Worm (Caenorhabditis elegans) whole organism, L4 larva: ENCODE results near the gene Y54G2A.26.
A peak's percentile ranks its signal among the peaks of the same experiment; 100 is the strongest.

Source experiments
- D1046.2 ChIP-seq: fragments of 200-800 bp; sonication (Bioruptor generic); IDR thresholded peaks from 2 replicates; pipeline ENCODE4 v1.3.6; 2022; ENCODE audit warnings: missing genetic modification characterization, missing compliant biosample characterization
- F44E2.7 ChIP-seq: fragments of 200-800 bp; sonication (Bioruptor generic); IDR thresholded peaks from 2 replicates; pipeline ENCODE4 v2.1.2; 2022; ENCODE audit warnings: missing genetic modification characterization, missing compliant biosample characterization
- F49E8.2 ChIP-seq: sonication (generic microtip); optimal IDR thresholded peaks from 2 replicates; lab custom pipeline; 2016; ENCODE audit warnings: missing compliant biosample characterization, mild to moderate bottlenecking, missing genetic modification characterization, borderline replicate concordance
- T26A8.4 ChIP-seq: fragments of 200-800 bp; sonication (Bioruptor generic); IDR thresholded peaks from 2 replicates; pipeline ENCODE4 v1.3.6; 2022; ENCODE audit warnings: missing genetic modification characterization, missing compliant biosample characterization
- Y48G9A.11 ChIP-seq: fragments of 200-800 bp; sonication (Bioruptor generic); IDR thresholded peaks from 2 replicates; pipeline ENCODE4 v1.3.6; 2022; ENCODE audit warnings: missing genetic modification reagents, missing genetic modification characterization, missing compliant biosample characterization
- Y75B8A.6 ChIP-seq: fragments of 200-800 bp; sonication (Bioruptor generic); IDR thresholded peaks from 2 replicates; pipeline ENCODE4 v1.3.6; 2022; ENCODE audit warnings: missing genetic modification reagents, missing genetic modification characterization, missing compliant biosample characterization
- ZK546.5 ChIP-seq, 2 experiments: sonication (generic microtip); optimal IDR thresholded peaks; 2 replicates each; lab custom pipeline; 2017; ENCODE audit warnings: missing biosample characterization in 2 of 2, missing genetic modification characterization in 2 of 2
- aha-1 ChIP-seq: fragments of 150-350 bp; peaks from one replicate; lab custom pipeline; 2014; ENCODE audit warnings: missing biosample characterization, missing genetic modification characterization
- aly-2 ChIP-seq: sonication (generic microtip); optimal IDR thresholded peaks from 2 replicates; lab custom pipeline; 2018; ENCODE audit warnings: missing biosample characterization, missing genetic modification characterization
- ceh-44 ChIP-seq: fragments of 200-800 bp; sonication (Bioruptor generic); IDR thresholded peaks from 2 replicates; pipeline ENCODE4 v1.3.6; 2022; ENCODE audit warnings: missing genetic modification reagents, missing genetic modification characterization, missing compliant biosample characterization
- ceh-62 ChIP-seq: sonication (generic microtip); optimal IDR thresholded peaks from 2 replicates; lab custom pipeline; 2017; ENCODE audit warnings: missing biosample characterization, missing genetic modification characterization
- ces-1 ChIP-seq: fragments of 150-350 bp; sonication (generic microtip); optimal IDR thresholded peaks from 4 replicates; lab custom pipeline; 2014; ENCODE audit warnings: missing biosample characterization, missing genetic modification reagents, missing genetic modification characterization
- daf-16 ChIP-seq, 3 experiments: sonication (generic microtip); optimal IDR thresholded peaks; 2 replicates each; lab custom pipeline; 2016 to 2017; ENCODE audit warnings: missing genetic modification characterization in 3 of 3, missing genetic modification reagents in 3 of 3, mild to moderate bottlenecking in 2 of 3, missing compliant biosample characterization in 2 of 3, missing biosample characterization in 1 of 3, moderate library complexity in 1 of 3
- dmd-8 ChIP-seq: fragments of 200-800 bp; sonication (Bioruptor generic); IDR thresholded peaks from 2 replicates; pipeline ENCODE4 v1.3.6; 2022; ENCODE audit warnings: missing genetic modification characterization, missing compliant biosample characterization
- duxl-1 ChIP-seq: sonication (generic microtip); optimal IDR thresholded peaks from 2 replicates; lab custom pipeline; 2016; ENCODE audit warnings: mild to moderate bottlenecking, missing genetic modification characterization, moderate library complexity, missing compliant biosample characterization; ENCODE audit not compliant: poor library complexity
- dve-1 ChIP-seq: sonication (generic microtip); optimal IDR thresholded peaks from 2 replicates; lab custom pipeline; 2017; ENCODE audit warnings: antibody characterized with exemption, mild to moderate bottlenecking, missing genetic modification characterization, missing compliant biosample characterization; ENCODE audit not compliant: insufficient read depth
- fos-1 ChIP-seq: fragments of 150-350 bp; optimal IDR thresholded peaks from 2 replicates; lab custom pipeline; 2014; ENCODE audit warnings: missing biosample characterization, missing genetic modification characterization
- hlh-11 ChIP-seq: fragments of 200-800 bp; sonication (Bioruptor generic); optimal IDR thresholded peaks from 2 replicates; lab custom pipeline; 2018; ENCODE audit warnings: mild to moderate bottlenecking, missing genetic modification characterization, missing compliant biosample characterization
- jun-1 ChIP-seq: fragments of 150-350 bp; optimal IDR thresholded peaks from 2 replicates; lab custom pipeline; 2014; ENCODE audit warnings: missing biosample characterization, missing genetic modification reagents, missing genetic modification characterization
- lim-7 ChIP-seq: fragments of 200-800 bp; sonication (Bioruptor generic); IDR thresholded peaks from 2 replicates; pipeline ENCODE4 v1.3.6; 2022; ENCODE audit warnings: missing genetic modification characterization, missing compliant biosample characterization
- lin-1 ChIP-seq: fragments of 200-800 bp; sonication (Bioruptor generic); IDR thresholded peaks from 2 replicates; pipeline ENCODE4 v1.3.6; 2022; ENCODE audit warnings: missing genetic modification reagents, missing genetic modification characterization, missing compliant biosample characterization
- lin-13 ChIP-seq: fragments of 150-350 bp; optimal IDR thresholded peaks from 2 replicates; lab custom pipeline; 2014; ENCODE audit warnings: missing biosample characterization, missing genetic modification reagents, missing genetic modification characterization
- lin-15B ChIP-seq: fragments of 150-350 bp; sonication (generic microtip); optimal IDR thresholded peaks from 3 replicates; lab custom pipeline; 2014; ENCODE audit warnings: missing biosample characterization, missing genetic modification characterization
- lin-29 ChIP-seq: fragments of 200-800 bp; sonication (Bioruptor generic); IDR thresholded peaks from 2 replicates; pipeline ENCODE4 v1.3.6; 2022; ENCODE audit warnings: missing genetic modification reagents, missing genetic modification characterization, missing compliant biosample characterization
- madf-5 ChIP-seq, 2 experiments: fragments of 200-800 bp; sonication (Bioruptor generic); IDR thresholded peaks; 2 replicates each; pipeline ENCODE4 v1.3.6; 2022; ENCODE audit warnings: missing compliant biosample characterization in 2 of 2, missing genetic modification characterization in 2 of 2
- mdl-1 ChIP-seq, 2 experiments: fragments of 150-350 bp in 1 of 2; sonication (generic microtip) in 1 of 2; optimal IDR thresholded peaks; 2 replicates each; lab custom pipeline; 2014 to 2017; ENCODE audit warnings: missing biosample characterization in 2 of 2, missing genetic modification characterization in 2 of 2
- mdt-29 ChIP-seq: fragments of 200-800 bp; sonication (Bioruptor generic); IDR thresholded peaks from 2 replicates; pipeline ENCODE4 v1.3.6; 2022; ENCODE audit warnings: missing genetic modification reagents, missing genetic modification characterization, missing compliant biosample characterization
- mep-1 ChIP-seq: fragments of 150-350 bp; sonication (generic microtip); optimal IDR thresholded peaks from 3 replicates; lab custom pipeline; 2014; ENCODE audit warnings: missing biosample characterization, missing genetic modification characterization
- mes-2 ChIP-seq: sonication (generic microtip); optimal IDR thresholded peaks from 2 replicates; lab custom pipeline; 2016; ENCODE audit warnings: missing genotype, mild to moderate bottlenecking, missing genetic modification characterization, missing compliant biosample characterization; ENCODE audit not compliant: poor library complexity, severe bottlenecking
- mxl-2 ChIP-seq: fragments of 200-800 bp; sonication (Bioruptor generic); conservative IDR thresholded peaks from 2 replicates; pipeline ENCODE4 v1.3.6; 2022; ENCODE audit warnings: missing genetic modification reagents, missing genetic modification characterization, missing compliant biosample characterization
- nhr-10 ChIP-seq: fragments of 150-350 bp; optimal IDR thresholded peaks from 2 replicates; lab custom pipeline; 2014; ENCODE audit warnings: missing biosample characterization, missing genetic modification characterization
- nhr-102 ChIP-seq: sonication (generic microtip); optimal IDR thresholded peaks from 2 replicates; lab custom pipeline; 2016; ENCODE audit warnings: mild to moderate bottlenecking, missing genetic modification characterization, moderate library complexity, missing compliant biosample characterization
- nhr-237 ChIP-seq: sonication (generic microtip); optimal IDR thresholded peaks from 2 replicates; lab custom pipeline; 2017; ENCODE audit warnings: missing biosample characterization, missing genetic modification characterization
- nhr-25 ChIP-seq: sonication (generic microtip); optimal IDR thresholded peaks from 2 replicates; lab custom pipeline; 2017; ENCODE audit warnings: missing genetic modification characterization, mild to moderate bottlenecking, missing compliant biosample characterization, antibody characterized with exemption, moderate library complexity, borderline replicate concordance; ENCODE audit not compliant: insufficient read depth
- nhr-28 ChIP-seq: fragments of 150-350 bp; optimal IDR thresholded peaks from 2 replicates; lab custom pipeline; 2014; ENCODE audit warnings: missing biosample characterization, missing genetic modification characterization
- nhr-48 ChIP-seq: sonication (generic microtip); optimal IDR thresholded peaks from 2 replicates; lab custom pipeline; 2016; ENCODE audit warnings: mild to moderate bottlenecking, missing genetic modification characterization, missing compliant biosample characterization
- nhr-76 ChIP-seq: fragments of 150-350 bp; optimal IDR thresholded peaks from 2 replicates; lab custom pipeline; 2014; ENCODE audit warnings: missing biosample characterization, missing genetic modification characterization
- sdz-12 ChIP-seq: fragments of 200-800 bp; sonication (Bioruptor generic); optimal IDR thresholded peaks from 2 replicates; lab custom pipeline; 2018; ENCODE audit warnings: mild to moderate bottlenecking, missing genetic modification characterization, missing compliant biosample characterization
- set-16 ChIP-seq: fragments of 200-800 bp; sonication (Bioruptor generic); IDR thresholded peaks from 2 replicates; pipeline ENCODE4 v1.3.6; 2022; ENCODE audit warnings: missing genetic modification reagents, missing genetic modification characterization, missing compliant biosample characterization
- skn-1 ChIP-seq: fragments of 150-350 bp; optimal IDR thresholded peaks from 2 replicates; lab custom pipeline; 2014; ENCODE audit warnings: missing biosample characterization, missing genetic modification characterization
- snpc-1.2 ChIP-seq: fragments of 200-800 bp; sonication (Bioruptor generic); IDR thresholded peaks from 2 replicates; pipeline ENCODE4 v1.3.6; 2022; ENCODE audit warnings: missing genetic modification reagents, missing genetic modification characterization, missing compliant biosample characterization
- spr-3 ChIP-seq: fragments of 200-800 bp; sonication (Bioruptor generic); optimal IDR thresholded peaks from 2 replicates; lab custom pipeline; 2018; ENCODE audit warnings: mild to moderate bottlenecking, missing genetic modification characterization, missing compliant biosample characterization
- tag-97 ChIP-seq: fragments of 200-800 bp; sonication (Bioruptor generic); IDR thresholded peaks from 2 replicates; pipeline ENCODE4 v1.3.6; 2022; ENCODE audit warnings: missing genetic modification characterization, missing compliant biosample characterization
- tra-1 ChIP-seq: fragments of 200-800 bp; sonication (Bioruptor generic); IDR thresholded peaks from 2 replicates; pipeline ENCODE4 v1.3.6; 2022; ENCODE audit warnings: missing genetic modification reagents, missing genetic modification characterization, missing compliant biosample characterization
- unc-130 ChIP-seq: sonication (generic microtip); optimal IDR thresholded peaks from 2 replicates; lab custom pipeline; 2016; ENCODE audit warnings: missing genetic modification reagents, missing genetic modification characterization, missing compliant biosample characterization
- zfp-2 ChIP-seq: sonication (generic microtip); optimal IDR thresholded peaks from 2 replicates; lab custom pipeline; 2016; ENCODE audit warnings: mild to moderate bottlenecking, missing genetic modification characterization, missing compliant biosample characterization
- zip-11 ChIP-seq: fragments of 200-800 bp; sonication (Bioruptor generic); IDR thresholded peaks from 2 replicates; pipeline ENCODE4 v1.3.6; 2022; ENCODE audit warnings: missing genetic modification characterization, missing compliant biosample characterization

Y54G2A.26 gene

DNA sequence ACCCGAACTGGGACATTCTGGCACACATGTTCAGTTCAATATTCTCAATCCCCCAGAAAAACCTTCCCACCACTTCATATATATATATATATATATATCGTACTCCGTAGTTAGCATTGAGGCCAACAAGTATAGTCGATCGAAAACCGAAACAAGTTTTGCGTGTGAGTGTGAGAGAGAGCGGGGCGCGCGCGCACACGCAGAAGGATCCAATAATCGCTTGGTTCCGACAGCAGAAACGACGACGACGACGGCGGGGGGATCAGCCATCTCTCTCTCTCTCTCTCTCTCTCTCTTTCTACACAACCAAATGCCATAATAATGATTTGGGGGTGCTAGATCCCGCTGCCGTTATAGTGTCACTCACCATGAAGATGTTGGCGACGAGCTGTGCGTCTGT, 389 bp downstream of the Y54G2A.26 start:
- no peak for TF ChIP-seq dve-1 (tag; lab: Kevin White, UChicago)
- TF ChIP-seq zip-11 (GFP tag; lab: Robert Waterston, UW) = no peak
- TF ChIP-seq zfp-2 (tag; lab: Kevin White, UChicago) = no peak
- TF ChIP-seq set-16 (GFP tag; lab: Robert Waterston, UW) = peak; percentile 27; the same call in 1 of the 2 replicates
- TF ChIP-seq snpc-1.2 (GFP tag; lab: Robert Waterston, UW) = no peak
- TF ChIP-seq lin-13 (GFP tag; lab: Kevin White, UChicago) = no peak
- no peak for TF ChIP-seq lin-15B (tag; lab: Kevin White, UChicago)
- TF ChIP-seq aha-1 (tag; lab: Kevin White, UChicago) = no peak
- TF ChIP-seq mdt-29 (GFP tag; lab: Robert Waterston, UW) = no peak
- no peak for TF ChIP-seq madf-5 (GFP tag; IDR thresholded peaks at IDR 0.05; lab: Robert Waterston, UW)
- no peak for TF ChIP-seq fos-1 (tag; lab: Kevin White, UChicago)
- TF ChIP-seq nhr-28 (tag; lab: Kevin White, UChicago) = peak; percentile 8
- TF ChIP-seq lin-1 (GFP tag; lab: Robert Waterston, UW) = no peak
- TF ChIP-seq nhr-25 (tag; lab: Kevin White, UChicago) = no peak
- no peak for TF ChIP-seq F44E2.7
- TF ChIP-seq mep-1 (tag; lab: Kevin White, UChicago) = peak; percentile 2
- TF ChIP-seq lin-29 (GFP tag; lab: Robert Waterston, UW) = no peak
- TF ChIP-seq nhr-76 (tag; lab: Kevin White, UChicago) = no peak
- no peak for TF ChIP-seq jun-1 (tag; lab: Kevin White, UChicago)
- TF ChIP-seq Y75B8A.6 (GFP tag; lab: Robert Waterston, UW) = no peak
- TF ChIP-seq daf-16 (GFP tag; optimal IDR thresholded peaks at IDR 0.05; lab: Kevin White, UChicago) = no peak
- TF ChIP-seq daf-16 (tag; optimal IDR thresholded peaks at IDR 0.05; lab: Kevin White, UChicago) = no peak
- TF ChIP-seq nhr-48 = no peak
- TF ChIP-seq nhr-237 (tag; lab: Kevin White, UChicago) = no peak

DNA sequence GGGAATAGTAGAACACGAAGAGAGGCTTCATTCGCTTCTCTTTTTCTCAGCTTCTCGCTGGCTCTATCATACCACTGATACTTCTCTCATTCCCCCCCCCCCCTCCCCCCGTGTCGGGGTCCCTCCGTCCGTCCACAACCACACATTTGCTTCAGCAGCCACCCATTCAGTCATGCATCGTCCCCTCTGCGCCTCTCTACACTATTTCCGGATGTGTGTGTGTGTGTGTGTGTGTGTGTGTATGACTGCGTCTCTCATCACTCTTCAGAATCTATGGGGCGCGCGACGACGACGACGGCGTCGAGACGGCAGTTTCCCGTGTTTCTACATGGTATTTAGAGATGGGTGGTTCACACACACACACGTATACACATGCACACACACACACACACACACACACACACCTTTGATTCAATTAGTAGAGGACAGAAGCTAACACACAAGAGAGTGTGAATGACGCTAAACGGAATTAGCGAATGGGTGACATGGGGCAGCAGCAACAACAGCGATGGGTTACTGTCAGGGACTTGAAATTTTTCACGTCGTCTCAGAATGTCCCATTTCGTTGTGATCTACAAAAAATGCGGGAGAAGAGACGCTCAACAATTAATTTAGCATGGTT, 1.9 kb downstream of the Y54G2A.26 start:
- TF ChIP-seq aly-2 (tag; lab: Kevin White, UChicago) = no peak
- TF ChIP-seq skn-1 (tag; lab: Kevin White, UChicago) = no peak
- no peak for TF ChIP-seq duxl-1 (tag; lab: Kevin White, UChicago)
- TF ChIP-seq lin-13 (GFP tag; lab: Kevin White, UChicago) = no peak
- no peak for TF ChIP-seq ceh-62 (tag; lab: Kevin White, UChicago)
- TF ChIP-seq spr-3 (GFP tag; lab: Kevin White, UChicago) = peak; percentile 7
- TF ChIP-seq nhr-102 (tag; lab: Kevin White, UChicago) = no peak
- TF ChIP-seq T26A8.4 (GFP tag; lab: Robert Waterston, UW) = peak; percentile 52; the same call in 1 of the 2 replicates
- TF ChIP-seq hlh-11 (tag; lab: Kevin White, UChicago) = peak; percentile 68
- TF ChIP-seq lim-7 (GFP tag; lab: Robert Waterston, UW) = no peak
- no peak for TF ChIP-seq madf-5 (GFP tag; IDR thresholded peaks at IDR 0.05; lab: Robert Waterston, UW)
- no peak for TF ChIP-seq mxl-2 (GFP tag; lab: Robert Waterston, UW)
- peak; percentile 37 for TF ChIP-seq mes-2 (tag; lab: Kevin White, UChicago)
- TF ChIP-seq ces-1 (GFP tag; lab: Kevin White, UChicago) = no peak
- no peak for TF ChIP-seq D1046.2 (GFP tag; lab: Robert Waterston, UW)
- TF ChIP-seq nhr-10 = no peak
- no peak for TF ChIP-seq lin-1 (GFP tag; lab: Robert Waterston, UW)
- no peak for TF ChIP-seq mdt-29 (GFP tag; lab: Robert Waterston, UW)
- TF ChIP-seq mdl-1 (tag; optimal IDR thresholded peaks at IDR 0.05; lab: Kevin White, UChicago) = peak; percentile 40 to 85
- no peak for TF ChIP-seq daf-16 (GFP tag; optimal IDR thresholded peaks at IDR 0.05; lab: Kevin White, UChicago)
- no peak for TF ChIP-seq daf-16 (tag; optimal IDR thresholded peaks at IDR 0.05; lab: Kevin White, UChicago)
- TF ChIP-seq F49E8.2 (tag; lab: Kevin White, UChicago) = no peak
- TF ChIP-seq ceh-44 (GFP tag; lab: Robert Waterston, UW) = 0 out of 2 replicates have a peak, but pooled peaks have one; percentile 10
- TF ChIP-seq tag-97 (GFP tag; lab: Robert Waterston, UW) = no peak
- no peak for TF ChIP-seq sdz-12 (GFP tag; lab: Kevin White, UChicago)
- TF ChIP-seq unc-130 (GFP tag; lab: Kevin White, UChicago) = no peak
- no peak for TF ChIP-seq nhr-25 (tag; lab: Kevin White, UChicago)
- no peak for TF ChIP-seq ZK546.5 (tag; optimal IDR thresholded peaks at IDR 0.05; lab: Kevin White, UChicago)
- no peak for TF ChIP-seq Y48G9A.11 (GFP tag; lab: Robert Waterston, UW)
- TF ChIP-seq tra-1 (GFP tag; lab: Robert Waterston, UW) = peak; percentile 63; the same call in 1 of the 2 replicates
- no peak for TF ChIP-seq dmd-8
- peak; percentile 93 for TF ChIP-seq aha-1 (tag; lab: Kevin White, UChicago)
